Worm (Caenorhabditis elegans) whole organism, early embryonic: ENCODE data around the gene cest-6.

Experiments used
- B0310.2 ChIP-seq: sonication (generic microtip); optimal IDR thresholded peaks from 2 replicates; lab custom pipeline; 2016; ENCODE audit warnings: mild to moderate bottlenecking, missing genetic modification characterization, missing compliant biosample characterization
- F13C5.2 ChIP-seq: sonication (generic microtip); optimal IDR thresholded peaks from 2 replicates; lab custom pipeline; 2017; ENCODE audit warnings: mild to moderate bottlenecking, missing genetic modification characterization, inconsistent platforms, missing compliant biosample characterization
- aly-1 ChIP-seq: sonication (generic microtip); optimal IDR thresholded peaks from 2 replicates; lab custom pipeline; 2016; ENCODE audit warnings: missing genetic modification characterization, missing compliant biosample characterization
- ama-1 ChIP-seq: fragments of 150-350 bp; optimal IDR thresholded peaks from 2 replicates; lab custom pipeline; 2014
- ceh-13 ChIP-seq: fragments of 200-800 bp; sonication (Bioruptor generic); optimal IDR thresholded peaks from 2 replicates; lab custom pipeline; 2018; ENCODE audit warnings: mild to moderate bottlenecking, missing genetic modification characterization, missing compliant biosample characterization
- ceh-36 ChIP-seq: sonication (generic microtip); optimal IDR thresholded peaks from 2 replicates; lab custom pipeline; 2016; ENCODE audit warnings: missing genetic modification characterization, inconsistent platforms, missing compliant biosample characterization
- ets-7 ChIP-seq: sonication (generic microtip); optimal IDR thresholded peaks from 2 replicates; lab custom pipeline; 2016; ENCODE audit warnings: missing genotype, missing genetic modification characterization, missing compliant biosample characterization
- flt-1 ChIP-seq: fragments of 200-800 bp; sonication (Bioruptor generic); IDR thresholded peaks from 2 replicates; pipeline ENCODE4 v1.3.6; 2022; ENCODE audit warnings: missing genetic modification characterization, missing compliant biosample characterization
- hmbx-1 ChIP-seq: sonication (generic microtip); optimal IDR thresholded peaks from 2 replicates; lab custom pipeline; 2016; ENCODE audit warnings: mild to moderate bottlenecking, missing genetic modification characterization, missing compliant biosample characterization
- hmg-4 ChIP-seq: fragments of 200-800 bp; sonication (Bioruptor generic); optimal IDR thresholded peaks from 2 replicates; lab custom pipeline; 2018; ENCODE audit warnings: mild to moderate bottlenecking, missing genetic modification characterization, missing compliant biosample characterization
- hnd-1 ChIP-seq: sonication (generic microtip); optimal IDR thresholded peaks from 2 replicates; lab custom pipeline; 2016; ENCODE audit warnings: missing genetic modification characterization, missing compliant biosample characterization
- pes-1 ChIP-seq: fragments of 200-800 bp; sonication (Bioruptor generic); IDR thresholded peaks from 2 replicates; pipeline ENCODE4 v1.3.6; 2022; ENCODE audit warnings: missing genetic modification reagents, missing genetic modification characterization, missing compliant biosample characterization
- scrt-1 ChIP-seq: fragments of 200-800 bp; sonication (Bioruptor generic); IDR thresholded peaks from 2 replicates; pipeline ENCODE4 v1.3.6; 2022; ENCODE audit warnings: missing genetic modification characterization, missing compliant biosample characterization
- sea-1 ChIP-seq: fragments of 200-800 bp; sonication (Bioruptor generic); conservative IDR thresholded peaks from 2 replicates; pipeline ENCODE4 v1.3.6; 2022; ENCODE audit warnings: missing genetic modification characterization, missing compliant biosample characterization
- tbx-11 ChIP-seq: fragments of 200-800 bp; sonication (Bioruptor generic); IDR thresholded peaks from 2 replicates; pipeline ENCODE4 v1.3.6; 2022; ENCODE audit warnings: missing genetic modification characterization, missing compliant biosample characterization
- tbx-37 ChIP-seq: fragments of 200-800 bp; sonication (Bioruptor generic); conservative IDR thresholded peaks from 2 replicates; pipeline ENCODE4 v1.3.6; 2022; ENCODE audit warnings: missing genetic modification reagents, missing genetic modification characterization, missing compliant biosample characterization
- tra-4 ChIP-seq: sonication (generic microtip); optimal IDR thresholded peaks from 2 replicates; lab custom pipeline; 2017; ENCODE audit warnings: missing genetic modification characterization, missing compliant biosample characterization

The cest-6 gene

ce11 chrIV:6964508-6964907, 36.2 kb upstream of the cest-6 start, which contains the start of gene B0478.3:
B0478.3 (minus strand) TSS chrIV:6964608.
- TF ChIP-seq aly-1 (tag; lab: Kevin White, UChicago) (no peak), hnd-1 (tag; lab: Kevin White, UChicago) (no peak), F13C5.2 (tag; lab: Kevin White, UChicago) (no peak), scrt-1 (no peak), tra-4 (tag; lab: Kevin White, UChicago) (no peak), B0310.2 (no peak), hmbx-1 (tag; lab: Kevin White, UChicago) (no peak), pes-1 (GFP tag; lab: Robert Waterston, UW) (no peak), hmg-4 (no peak), tbx-11 (no peak), ets-7 (no peak), ceh-36 (tag; lab: Kevin White, UChicago) (no peak), ama-1 (no peak), flt-1 (GFP tag; lab: Robert Waterston, UW) (no peak), sea-1 (GFP tag; lab: Robert Waterston, UW) (no peak)

- no peak for TF ChIP-seq sea-1 (GFP tag; lab: Robert Waterston, UW)
These were observed 31.2 kb upstream of the cest-6 start for ce11 chrIV:6959483-6959882.

- TF ChIP-seq tra-4 (tag; lab: Kevin White, UChicago) (no peak), scrt-1 (no peak), tbx-11 (no peak), F13C5.2 (tag; lab: Kevin White, UChicago) (no peak), aly-1 (tag; lab: Kevin White, UChicago) (no peak), ceh-36 (tag; lab: Kevin White, UChicago) (no peak), sea-1 (GFP tag; lab: Robert Waterston, UW) (no peak), flt-1 (GFP tag; lab: Robert Waterston, UW) (no peak), ama-1 (no peak), ceh-13 (GFP tag; lab: Kevin White, UChicago) (no peak), hnd-1 (tag; lab: Kevin White, UChicago) (no peak), tbx-37 (GFP tag; lab: Robert Waterston, UW) (no peak), ets-7 (no peak), pes-1 (GFP tag; lab: Robert Waterston, UW) (no peak), B0310.2 (no peak), hmbx-1 (tag; lab: Kevin White, UChicago) (no peak), hmg-4 (no peak)
These were observed 30.4 kb upstream of the cest-6 start for ce11 chrIV:6958696-6959095.

ce11 chrIV:6957341-6957740, 29.0 kb upstream of the cest-6 start, which contains the start of gene jnk-1:
jnk-1 (plus strand) TSS chrIV:6957641.
- TF ChIP-seq pes-1 (GFP tag; lab: Robert Waterston, UW) = no peak
- TF ChIP-seq hnd-1 (tag; lab: Kevin White, UChicago) = no peak
- no peak for TF ChIP-seq hmbx-1 (tag; lab: Kevin White, UChicago)
- TF ChIP-seq ama-1 = no peak
- TF ChIP-seq tbx-11 = no peak
- TF ChIP-seq F13C5.2 (tag; lab: Kevin White, UChicago) = no peak
- TF ChIP-seq flt-1 (GFP tag; lab: Robert Waterston, UW) = no peak
- no peak for TF ChIP-seq B0310.2
- no peak for TF ChIP-seq hmg-4
- TF ChIP-seq scrt-1 = no peak
- no peak for TF ChIP-seq aly-1 (tag; lab: Kevin White, UChicago)
- no peak for TF ChIP-seq ets-7
- TF ChIP-seq tbx-37 (GFP tag; lab: Robert Waterston, UW) = no peak
- no peak for TF ChIP-seq tra-4 (tag; lab: Kevin White, UChicago)
- no peak for TF ChIP-seq ceh-36 (tag; lab: Kevin White, UChicago)

- TF ChIP-seq tbx-11 = no peak
- no peak for TF ChIP-seq hmg-4
- TF ChIP-seq ceh-13 (GFP tag; lab: Kevin White, UChicago) = no peak
- TF ChIP-seq hmbx-1 (tag; lab: Kevin White, UChicago) = no peak
- no peak for TF ChIP-seq sea-1 (GFP tag; lab: Robert Waterston, UW)
- TF ChIP-seq hnd-1 (tag; lab: Kevin White, UChicago) = no peak
- TF ChIP-seq aly-1 (tag; lab: Kevin White, UChicago) = no peak
- no peak for TF ChIP-seq ama-1
- no peak for TF ChIP-seq ets-7
- no peak for TF ChIP-seq tbx-37 (GFP tag; lab: Robert Waterston, UW)
- no peak for TF ChIP-seq pes-1 (GFP tag; lab: Robert Waterston, UW)
- no peak for TF ChIP-seq ceh-36 (tag; lab: Kevin White, UChicago)
- no peak for TF ChIP-seq flt-1 (GFP tag; lab: Robert Waterston, UW)
- TF ChIP-seq F13C5.2 (tag; lab: Kevin White, UChicago) = no peak
- no peak for TF ChIP-seq scrt-1
- TF ChIP-seq B0310.2 = no peak
- TF ChIP-seq tra-4 (tag; lab: Kevin White, UChicago) = no peak
These were observed 28.4 kb upstream of the cest-6 start for ce11 chrIV:6956668-6957067.

ce11 chrIV:6954682-6955081, 26.4 kb upstream of the cest-6 start:
- TF ChIP-seq hnd-1 (tag; lab: Kevin White, UChicago) (no peak), flt-1 (GFP tag; lab: Robert Waterston, UW) (no peak), ets-7 (no peak)

ce11 chrIV:6951259-6951658, 22.9 kb upstream of the cest-6 start:
- TF ChIP-seq tbx-11 = no peak
- TF ChIP-seq hmg-4 = no peak
- TF ChIP-seq ceh-36 (tag; lab: Kevin White, UChicago) = no peak
- TF ChIP-seq aly-1 (tag; lab: Kevin White, UChicago) = no peak
- no peak for TF ChIP-seq sea-1 (GFP tag; lab: Robert Waterston, UW)
- no peak for TF ChIP-seq hmbx-1 (tag; lab: Kevin White, UChicago)
- TF ChIP-seq B0310.2 = no peak
- no peak for TF ChIP-seq ets-7
- TF ChIP-seq flt-1 (GFP tag; lab: Robert Waterston, UW) = no peak
- no peak for TF ChIP-seq ama-1
- TF ChIP-seq scrt-1 = no peak
- no peak for TF ChIP-seq ceh-13 (GFP tag; lab: Kevin White, UChicago)
- no peak for TF ChIP-seq pes-1 (GFP tag; lab: Robert Waterston, UW)
- TF ChIP-seq tbx-37 (GFP tag; lab: Robert Waterston, UW) = no peak
- no peak for TF ChIP-seq F13C5.2 (tag; lab: Kevin White, UChicago)
- no peak for TF ChIP-seq hnd-1 (tag; lab: Kevin White, UChicago)
- TF ChIP-seq tra-4 (tag; lab: Kevin White, UChicago) = no peak
